Worm (Caenorhabditis elegans): Measurements from ENCODE around the gene Y39A1A.27.

DNA sequence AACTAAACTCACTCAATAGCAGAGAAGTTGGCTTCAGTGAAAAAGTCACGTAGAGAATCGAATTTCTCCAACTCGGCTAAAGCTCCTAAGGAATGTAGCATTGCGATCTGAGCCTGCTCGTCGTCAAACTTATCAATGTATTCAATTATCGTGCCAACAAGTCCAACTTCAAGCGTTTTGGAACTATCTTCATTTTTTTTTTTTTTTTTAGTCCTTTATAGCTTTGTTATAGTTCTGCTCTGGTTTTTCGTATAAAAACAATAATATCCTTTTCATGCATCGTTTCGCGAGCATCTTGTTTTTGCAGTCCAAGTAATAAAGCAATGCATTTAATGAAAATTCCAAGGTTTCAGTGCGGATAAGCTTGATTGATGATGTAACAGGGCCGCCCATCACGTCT is 50.3 kb downstream of the Y39A1A.27 start, which contains the start of gene Y39A1A.31:
- TF ChIP-seq nhr-77 (tag; optimal IDR thresholded peaks at IDR 0.05) (no peak), elt-3 (tag; optimal IDR thresholded peaks at IDR 0.05) (no peak), lin-15B (tag; optimal IDR thresholded peaks at IDR 0.05) (no peak), ama-1 (optimal IDR thresholded peaks at IDR 0.05) (no peak), mep-1 (tag; optimal IDR thresholded peaks at IDR 0.05) (no peak), nhr-237 (tag; optimal IDR thresholded peaks at IDR 0.05) (no peak), aha-1 (tag; optimal IDR thresholded peaks at IDR 0.05) (no peak), fkh-10 (GFP tag; optimal IDR thresholded peaks at IDR 0.05) (no peak), lsy-2 (tag; optimal IDR thresholded peaks at IDR 0.05) (no peak), egl-27 (tag; optimal IDR thresholded peaks at IDR 0.05) (no peak), unc-62 (GFP tag; optimal IDR thresholded peaks at IDR 0.05) (no peak), nhr-85 (tag) (no peak), nhr-11 (tag; optimal IDR thresholded peaks at IDR 0.05) (no peak), nhr-20 (tag; optimal IDR thresholded peaks at IDR 0.05) (no peak)

All from whole organism, L1 larva.